Worm (Caenorhabditis elegans): ENCODE data around the gene mdt-9.
A peak's percentile ranks its signal among the peaks of the same experiment; 100 is the strongest.

The mdt-9 gene

DNA sequence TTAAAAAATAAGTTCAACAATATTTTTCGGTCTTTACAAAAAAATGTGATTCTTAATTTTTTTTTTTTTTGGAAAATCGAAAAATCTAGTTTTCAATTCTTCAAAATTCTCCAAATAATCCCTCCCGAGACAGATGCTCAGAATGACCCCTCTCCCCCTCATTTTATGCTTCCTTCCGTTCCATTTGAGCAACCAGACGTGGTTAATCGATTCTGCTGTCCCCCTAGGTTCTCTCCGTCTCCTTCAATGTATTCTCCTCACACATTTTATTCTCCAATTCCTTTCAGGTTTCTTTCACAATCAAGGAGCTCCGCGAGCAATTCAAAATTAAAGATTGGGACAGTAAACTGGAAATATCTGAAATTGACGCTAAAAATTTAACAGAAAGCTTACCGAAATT, 11.3 kb upstream of the mdt-9 start:
- TF ChIP-seq sea-1 (GFP tag; conservative IDR thresholded peaks at IDR 0.05) (no peak), tra-4 (tag; optimal IDR thresholded peaks at IDR 0.05) (no peak), scrt-1 (GFP tag; IDR thresholded peaks at IDR 0.05) (no peak), aly-1 (tag; optimal IDR thresholded peaks at IDR 0.05) (no peak), hnd-1 (tag; optimal IDR thresholded peaks at IDR 0.05) (no peak)

DNA sequence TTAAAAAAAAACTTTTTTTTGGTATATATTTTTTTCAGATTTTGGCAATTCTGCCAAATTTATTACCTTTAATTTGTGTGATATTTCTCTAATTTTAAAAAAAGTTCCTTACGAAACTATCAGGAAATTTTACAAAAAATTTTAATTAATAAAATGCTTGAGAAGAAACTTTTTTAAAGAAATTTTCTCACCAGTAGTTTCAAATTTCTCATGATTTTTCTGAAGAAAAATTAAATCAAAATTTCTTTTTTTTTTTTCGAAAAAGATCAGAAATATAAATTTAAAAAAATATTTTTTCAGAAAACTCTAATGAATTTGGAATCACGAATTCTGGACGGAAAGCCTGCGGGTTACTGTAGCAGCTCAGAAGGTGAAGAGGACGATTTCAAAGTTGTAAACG, 8.5 kb upstream of the mdt-9 start, which contains the start of gene mau-8:
TSS of gene mau-8 (plus strand) at position 301 of the 400 bp plus-strand sequence.
- TF ChIP-seq ceh-13 (GFP tag; optimal IDR thresholded peaks at IDR 0.05) = no peak
- no peak for TF ChIP-seq hnd-1 (tag; optimal IDR thresholded peaks at IDR 0.05)
- no peak for TF ChIP-seq flt-1 (GFP tag; IDR thresholded peaks at IDR 0.05)
- no peak for TF ChIP-seq pes-1 (GFP tag; IDR thresholded peaks at IDR 0.05)
- TF ChIP-seq tbx-11 (GFP tag; IDR thresholded peaks at IDR 0.05) = no peak
- no peak for TF ChIP-seq hmg-4 (GFP tag; optimal IDR thresholded peaks at IDR 0.05)
- no peak for TF ChIP-seq B0310.2 (tag; optimal IDR thresholded peaks at IDR 0.05)
- TF ChIP-seq ama-1 (optimal IDR thresholded peaks at IDR 0.05) = no peak
- TF ChIP-seq hmbx-1 (tag; optimal IDR thresholded peaks at IDR 0.05) = no peak
- no peak for TF ChIP-seq ets-7 (tag; optimal IDR thresholded peaks at IDR 0.05)
- no peak for TF ChIP-seq tbx-37 (GFP tag; conservative IDR thresholded peaks at IDR 0.05)
- no peak for TF ChIP-seq F13C5.2 (tag; optimal IDR thresholded peaks at IDR 0.05)
- TF ChIP-seq tra-4 (tag; optimal IDR thresholded peaks at IDR 0.05) = no peak
- TF ChIP-seq scrt-1 (GFP tag; IDR thresholded peaks at IDR 0.05) = no peak
- no peak for TF ChIP-seq sea-1 (GFP tag; conservative IDR thresholded peaks at IDR 0.05)
- no peak for TF ChIP-seq aly-1 (tag; optimal IDR thresholded peaks at IDR 0.05)
- TF ChIP-seq ceh-36 (tag; optimal IDR thresholded peaks at IDR 0.05) = no peak

DNA sequence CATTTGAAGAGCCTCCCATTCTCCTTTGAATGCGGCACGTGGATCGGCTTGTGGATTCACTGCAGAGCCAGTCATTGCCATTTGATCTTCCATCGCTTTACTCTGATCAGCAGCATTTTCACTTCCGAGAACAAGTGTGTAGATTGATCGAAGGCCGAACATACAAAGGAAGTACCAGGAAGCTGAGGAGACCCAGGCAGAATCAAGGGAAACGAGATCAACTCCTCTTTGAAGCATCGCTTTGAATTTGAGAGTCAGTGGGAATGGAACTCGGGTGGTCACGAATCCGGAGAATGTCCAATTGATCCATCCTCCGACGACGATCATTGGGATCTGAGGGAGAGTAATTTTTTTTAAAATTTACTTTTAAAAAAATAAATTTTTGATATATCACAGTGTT, 5.7 kb upstream of the mdt-9 start:
- TF ChIP-seq ama-1 (optimal IDR thresholded peaks at IDR 0.05) (peak; percentile 28), ceh-13 (GFP tag; optimal IDR thresholded peaks at IDR 0.05) (no peak)

DNA sequence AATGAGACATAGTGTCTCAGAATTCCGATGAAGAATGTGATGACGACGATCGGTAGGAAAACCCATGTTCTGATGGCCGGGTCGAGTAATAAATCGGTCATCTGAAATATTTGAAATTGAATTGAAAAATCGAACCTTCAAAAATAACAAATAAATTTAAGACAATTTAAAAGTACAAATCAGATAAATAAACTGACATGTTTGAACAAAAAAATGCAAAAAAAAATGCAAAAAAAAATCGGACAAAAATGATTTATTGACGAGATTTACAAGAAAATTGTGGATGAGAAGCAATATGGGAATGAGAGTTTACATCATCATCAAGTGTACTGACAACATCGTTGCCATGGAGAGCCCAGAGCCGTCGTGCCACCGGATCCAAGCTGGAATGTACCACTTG, 4.4 kb upstream of the mdt-9 start, which contains the start of gene emc-3:
TSS of gene emc-3 (minus strand) at position 101 of the 400 bp plus-strand sequence.
- no peak for TF ChIP-seq ceh-36 (tag; optimal IDR thresholded peaks at IDR 0.05)
- TF ChIP-seq hmg-4 (GFP tag; optimal IDR thresholded peaks at IDR 0.05) = no peak
- no peak for TF ChIP-seq tra-4 (tag; optimal IDR thresholded peaks at IDR 0.05)
- no peak for TF ChIP-seq sea-1 (GFP tag; conservative IDR thresholded peaks at IDR 0.05)
- TF ChIP-seq tbx-37 (GFP tag; conservative IDR thresholded peaks at IDR 0.05) = no peak

DNA sequence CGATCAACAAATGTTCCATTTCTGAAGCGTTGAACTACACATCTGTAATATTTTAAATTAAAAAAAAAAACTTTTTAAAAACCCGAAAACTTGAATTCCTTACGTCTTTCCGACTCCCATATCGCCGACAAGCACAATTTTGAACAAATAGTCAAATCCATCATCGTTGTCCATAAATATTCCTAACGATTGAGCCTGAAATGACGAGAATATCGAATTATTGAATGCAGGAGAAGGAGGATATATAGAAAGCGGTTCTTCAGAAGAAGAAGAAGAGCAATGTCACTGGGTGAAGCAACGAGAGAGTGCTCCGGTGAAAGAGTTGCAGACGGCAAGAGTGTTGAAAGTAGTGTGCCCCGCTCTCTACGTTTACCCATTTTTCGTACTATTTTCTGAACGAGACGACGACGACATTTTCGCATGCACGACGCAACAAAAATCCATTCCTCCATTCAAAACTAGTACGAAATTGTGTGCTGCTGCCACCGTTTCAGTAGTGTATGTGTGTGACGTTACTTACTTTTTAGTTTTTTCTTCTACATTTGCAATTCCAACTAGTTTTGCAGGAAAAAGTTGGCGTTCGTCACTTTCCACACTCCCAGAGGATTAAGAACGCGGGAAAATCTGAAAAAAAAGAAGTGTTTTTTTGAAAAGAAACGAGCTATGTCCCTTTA, 2.3 kb upstream of the mdt-9 start, which contains the start of gene rab-19:
TSS of gene rab-19 (minus strand) at position 624 of the 674 bp plus-strand sequence.
- TF ChIP-seq B0310.2 (tag; optimal IDR thresholded peaks at IDR 0.05) = no peak
- TF ChIP-seq F13C5.2 (tag; optimal IDR thresholded peaks at IDR 0.05) = peak; percentile 17
- TF ChIP-seq hnd-1 (tag; optimal IDR thresholded peaks at IDR 0.05) = no peak

DNA sequence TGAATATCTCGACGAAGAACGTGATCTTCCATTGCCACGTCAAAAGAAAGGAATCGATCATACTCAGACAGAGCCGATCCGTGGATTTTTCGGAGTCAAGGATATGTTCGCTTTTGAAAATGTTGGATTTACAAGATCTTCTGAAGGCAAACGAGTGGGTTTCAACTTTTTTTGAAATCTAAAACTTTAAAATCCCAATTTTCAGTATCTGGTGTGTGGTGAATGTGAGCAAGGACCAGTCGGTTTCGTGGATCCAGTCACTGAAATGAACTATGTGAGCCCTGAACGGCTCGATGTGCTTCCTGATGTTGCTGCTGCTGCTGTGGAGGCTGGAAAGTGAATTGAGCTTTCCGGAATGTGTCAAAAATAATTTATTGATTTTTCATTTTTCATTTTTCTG, 723 bp downstream of the mdt-9 start, which contains the start of gene lsm-3:
TSS of gene lsm-3 (plus strand) at position 301 of the 400 bp plus-strand sequence.
- TF ChIP-seq hmbx-1 (tag; optimal IDR thresholded peaks at IDR 0.05) (no peak), ama-1 (optimal IDR thresholded peaks at IDR 0.05) (no peak), tbx-37 (GFP tag; conservative IDR thresholded peaks at IDR 0.05) (no peak), scrt-1 (GFP tag; IDR thresholded peaks at IDR 0.05) (no peak)

DNA sequence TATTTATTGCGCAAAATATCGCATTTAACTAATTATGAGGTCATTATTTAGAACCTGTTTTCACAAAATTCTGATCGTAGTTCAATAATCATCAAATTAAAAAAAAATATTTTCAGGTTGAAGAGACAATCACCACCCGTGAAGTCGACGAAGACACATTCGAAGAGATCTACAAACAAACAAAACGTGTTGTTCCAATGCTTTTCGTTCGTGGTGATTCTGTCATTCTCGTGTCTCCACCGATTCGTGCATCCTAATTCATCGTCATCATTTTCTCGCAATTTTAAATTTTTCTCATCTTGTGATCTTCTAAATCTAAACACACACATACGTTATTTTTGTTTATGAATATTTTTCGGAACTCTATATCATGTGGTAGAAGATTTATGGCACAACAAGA, 2.6 kb downstream of the mdt-9 start:
- no peak for TF ChIP-seq sea-1 (GFP tag; conservative IDR thresholded peaks at IDR 0.05)
- TF ChIP-seq F13C5.2 (tag; optimal IDR thresholded peaks at IDR 0.05) = no peak
- TF ChIP-seq hmg-4 (GFP tag; optimal IDR thresholded peaks at IDR 0.05) = no peak
- TF ChIP-seq tbx-11 (GFP tag; IDR thresholded peaks at IDR 0.05) = no peak
- no peak for TF ChIP-seq ceh-36 (tag; optimal IDR thresholded peaks at IDR 0.05)
- no peak for TF ChIP-seq ceh-13 (GFP tag; optimal IDR thresholded peaks at IDR 0.05)
- no peak for TF ChIP-seq B0310.2 (tag; optimal IDR thresholded peaks at IDR 0.05)
- no peak for TF ChIP-seq hnd-1 (tag; optimal IDR thresholded peaks at IDR 0.05)
- no peak for TF ChIP-seq tbx-37 (GFP tag; conservative IDR thresholded peaks at IDR 0.05)
- no peak for TF ChIP-seq scrt-1 (GFP tag; IDR thresholded peaks at IDR 0.05)

DNA sequence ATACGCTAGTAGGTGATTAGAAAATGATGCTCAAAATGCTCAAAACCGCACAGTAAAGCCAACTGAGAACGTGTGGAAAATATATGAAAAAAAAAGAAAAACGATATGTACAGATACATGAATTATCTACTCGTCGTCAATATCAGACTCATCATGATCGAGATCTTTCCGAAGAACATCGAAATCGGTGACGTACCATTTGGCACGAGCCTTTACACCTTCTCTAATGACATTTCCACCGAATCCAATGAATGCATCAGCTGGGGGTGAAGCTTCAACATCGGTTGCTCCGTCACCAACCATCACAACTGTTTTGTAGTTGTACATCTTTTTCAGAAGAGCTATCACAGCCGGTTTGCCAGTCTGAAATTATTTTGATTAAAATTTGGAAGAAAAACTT, 3.1 kb downstream of the mdt-9 start:
- TF ChIP-seq tbx-11 (GFP tag; IDR thresholded peaks at IDR 0.05) = no peak
- no peak for TF ChIP-seq ama-1 (optimal IDR thresholded peaks at IDR 0.05)
- TF ChIP-seq ceh-13 (GFP tag; optimal IDR thresholded peaks at IDR 0.05) = no peak
- no peak for TF ChIP-seq flt-1 (GFP tag; IDR thresholded peaks at IDR 0.05)
- TF ChIP-seq sea-1 (GFP tag; conservative IDR thresholded peaks at IDR 0.05) = no peak
- no peak for TF ChIP-seq aly-1 (tag; optimal IDR thresholded peaks at IDR 0.05)
- no peak for TF ChIP-seq hmbx-1 (tag; optimal IDR thresholded peaks at IDR 0.05)
- TF ChIP-seq ceh-36 (tag; optimal IDR thresholded peaks at IDR 0.05) = no peak

DNA sequence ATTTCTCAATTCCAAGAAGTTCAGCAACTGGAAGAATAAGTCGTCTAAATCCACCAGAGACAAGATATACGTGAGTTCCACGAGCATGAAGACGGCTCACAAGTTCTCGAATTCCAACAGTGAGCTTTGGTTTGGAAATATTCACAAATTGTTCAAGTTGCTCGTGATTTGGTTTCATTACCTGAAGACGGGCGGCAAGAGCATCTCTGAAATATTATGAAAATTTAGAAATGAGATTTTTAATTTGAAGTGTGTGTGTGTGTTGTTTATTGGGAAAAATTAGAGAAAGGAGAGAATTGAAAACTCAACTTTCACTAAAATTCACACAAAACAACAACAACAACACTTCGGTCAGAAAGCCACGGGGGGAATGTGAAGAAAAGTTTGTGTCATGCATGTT, 4.6 kb downstream of the mdt-9 start:
- no peak for TF ChIP-seq tbx-11 (GFP tag; IDR thresholded peaks at IDR 0.05)
- no peak for TF ChIP-seq ets-7 (tag; optimal IDR thresholded peaks at IDR 0.05)
- no peak for TF ChIP-seq sea-1 (GFP tag; conservative IDR thresholded peaks at IDR 0.05)
- no peak for TF ChIP-seq scrt-1 (GFP tag; IDR thresholded peaks at IDR 0.05)
- no peak for TF ChIP-seq flt-1 (GFP tag; IDR thresholded peaks at IDR 0.05)
- TF ChIP-seq hmbx-1 (tag; optimal IDR thresholded peaks at IDR 0.05) = no peak
- TF ChIP-seq hmg-4 (GFP tag; optimal IDR thresholded peaks at IDR 0.05) = no peak
- TF ChIP-seq aly-1 (tag; optimal IDR thresholded peaks at IDR 0.05) = no peak
- TF ChIP-seq tra-4 (tag; optimal IDR thresholded peaks at IDR 0.05) = no peak
- TF ChIP-seq ceh-36 (tag; optimal IDR thresholded peaks at IDR 0.05) = no peak
- TF ChIP-seq F13C5.2 (tag; optimal IDR thresholded peaks at IDR 0.05) = no peak
- no peak for TF ChIP-seq pes-1 (GFP tag; IDR thresholded peaks at IDR 0.05)
- no peak for TF ChIP-seq tbx-37 (GFP tag; conservative IDR thresholded peaks at IDR 0.05)
- no peak for TF ChIP-seq B0310.2 (tag; optimal IDR thresholded peaks at IDR 0.05)
- TF ChIP-seq hnd-1 (tag; optimal IDR thresholded peaks at IDR 0.05) = no peak
- TF ChIP-seq ceh-13 (GFP tag; optimal IDR thresholded peaks at IDR 0.05) = no peak
- TF ChIP-seq ama-1 (optimal IDR thresholded peaks at IDR 0.05) = no peak
